Fruit fly (Drosophila melanogaster) whole organism, embryonic: ENCODE results near the gene Gr93d.

Source experiments
- Atf6 ChIP-seq: fragments of 200-800 bp; sonication (Bioruptor generic); IDR thresholded peaks from 2 replicates; pipeline ENCODE4 v1.3.6; 2022; ENCODE audit warnings: missing biosample characterization, missing genetic modification characterization
- Blimp-1 ChIP-seq: fragments of 200-800 bp; sonication (Bioruptor generic); optimal IDR thresholded peaks from 3 replicates; lab custom pipeline; 2018; ENCODE audit warnings: missing biosample characterization, missing genetic modification characterization, mild to moderate bottlenecking, moderate library complexity, missing genetic modification reagents
- CG10959 ChIP-seq: fragments of 200-800 bp; sonication (Bioruptor generic); IDR thresholded peaks from 2 replicates; pipeline ENCODE4 v1.3.6; 2022; ENCODE audit warnings: missing biosample characterization, missing genetic modification characterization
- CG11504 ChIP-seq: fragments of 200-800 bp; sonication (Bioruptor generic); optimal IDR thresholded peaks from 3 replicates; lab custom pipeline; 2019; ENCODE audit warnings: missing biosample characterization, mild to moderate bottlenecking, missing genetic modification characterization, moderate library complexity
- CG11695 ChIP-seq: fragments of 200-800 bp; sonication (Bioruptor generic); IDR thresholded peaks from 3 replicates; pipeline ENCODE4 v1.3.6; 2022; ENCODE audit warnings: missing biosample characterization, missing genetic modification characterization
- CG12104 ChIP-seq: fragments of 200-800 bp; sonication (Bioruptor generic); optimal IDR thresholded peaks from 3 replicates; lab custom pipeline; 2016; ENCODE audit warnings: missing biosample characterization, missing genetic modification characterization
- CG12155 ChIP-seq: fragments of 200-800 bp; sonication (Bioruptor generic); optimal IDR thresholded peaks from 3 replicates; lab custom pipeline; 2016; ENCODE audit warnings: missing biosample characterization, missing genetic modification characterization
- CG13624 ChIP-seq: fragments of 200-800 bp; sonication (Bioruptor generic); optimal IDR thresholded peaks from 2 replicates; lab custom pipeline; 2016; ENCODE audit warnings: missing biosample characterization, missing genetic modification characterization
- CG13775 ChIP-seq: fragments of 200-800 bp; sonication (Bioruptor generic); optimal IDR thresholded peaks from 3 replicates; lab custom pipeline; 2017; ENCODE audit warnings: missing biosample characterization, mild to moderate bottlenecking, missing genetic modification characterization
- CG15479 ChIP-seq: fragments of 200-800 bp; sonication (Bioruptor generic); optimal IDR thresholded peaks from 3 replicates; lab custom pipeline; 2019; ENCODE audit warnings: missing biosample characterization, mild to moderate bottlenecking, missing genetic modification characterization, moderate library complexity
- CG17568 ChIP-seq: fragments of 200-800 bp; sonication (Bioruptor generic); optimal IDR thresholded peaks from 2 replicates; lab custom pipeline; 2018; ENCODE audit warnings: missing biosample characterization, mild to moderate bottlenecking, missing genetic modification characterization, moderate library complexity
- CG18476 ChIP-seq: fragments of 200-800 bp; sonication (Bioruptor generic); optimal IDR thresholded peaks from 2 replicates; lab custom pipeline; 2016; ENCODE audit warnings: missing biosample characterization, mild to moderate bottlenecking, missing genetic modification characterization
- CG2120 ChIP-seq: fragments of 200-800 bp; sonication (Bioruptor generic); optimal IDR thresholded peaks from 3 replicates; lab custom pipeline; 2016; ENCODE audit warnings: missing biosample characterization, missing genetic modification characterization
- CG3281 ChIP-seq: fragments of 200-800 bp; sonication (Bioruptor generic); optimal IDR thresholded peaks from 3 replicates; lab custom pipeline; 2017; ENCODE audit warnings: missing biosample characterization, mild to moderate bottlenecking, missing genetic modification characterization
- CG3838 ChIP-seq: fragments of 200-800 bp; sonication (Bioruptor generic); optimal IDR thresholded peaks from 3 replicates; lab custom pipeline; 2016; ENCODE audit warnings: missing biosample characterization, missing genetic modification characterization
- CG4360 ChIP-seq: fragments of 200-800 bp; sonication (Bioruptor generic); IDR thresholded peaks from 2 replicates; pipeline ENCODE4 v1.3.6; 2022; ENCODE audit warnings: missing biosample characterization, missing genetic modification characterization
- CG6175 ChIP-seq: fragments of 200-800 bp; sonication (Bioruptor generic); IDR thresholded peaks from 3 replicates; pipeline ENCODE4 v1.3.6; 2022; ENCODE audit warnings: missing biosample characterization, missing genetic modification characterization
- CG7839 ChIP-seq: fragments of 200-800 bp; sonication (Bioruptor generic); optimal IDR thresholded peaks from 3 replicates; lab custom pipeline; 2018; ENCODE audit warnings: missing biosample characterization, mild to moderate bottlenecking, missing genetic modification characterization, moderate library complexity
- CG8765 ChIP-seq: fragments of 200-800 bp; sonication (Bioruptor generic); IDR thresholded peaks from 2 replicates; pipeline ENCODE4 v1.3.6; 2022; ENCODE audit warnings: missing biosample characterization, missing genetic modification characterization
- CG9817 ChIP-seq: fragments of 200-800 bp; sonication (Bioruptor generic); optimal IDR thresholded peaks from 2 replicates; lab custom pipeline; 2018; ENCODE audit warnings: missing biosample characterization, mild to moderate bottlenecking, missing genetic modification characterization, moderate library complexity
- CoRest ChIP-seq: fragments of 200-800 bp; sonication (Bioruptor generic); optimal IDR thresholded peaks from 3 replicates; lab custom pipeline; 2018; ENCODE audit warnings: missing biosample characterization, mild to moderate bottlenecking, missing genetic modification characterization, moderate library complexity
- Dip3 ChIP-seq: fragments of 200-800 bp; sonication (Bioruptor generic); optimal IDR thresholded peaks from 3 replicates; lab custom pipeline; 2016; ENCODE audit warnings: missing biosample characterization, missing genetic modification characterization
- E2f2 ChIP-seq: fragments of 200-800 bp; sonication (Bioruptor generic); IDR thresholded peaks from 2 replicates; pipeline ENCODE4 v1.3.6; 2022; ENCODE audit warnings: missing biosample characterization, missing genetic modification characterization
- ERR ChIP-seq: fragments of 200-800 bp; sonication (Bioruptor generic); optimal IDR thresholded peaks from 2 replicates; lab custom pipeline; 2016; ENCODE audit warnings: missing biosample characterization, missing genetic modification characterization
- Eip74EF ChIP-seq, 2 experiments: fragments of 200-800 bp in 1 of 2; fragments of >200 bp in 1 of 2; sonication (Bioruptor generic) in 1 of 2; optimal IDR thresholded peaks; 2 replicates each; lab custom pipeline; 2017 to 2019; ENCODE audit warnings: missing biosample characterization in 2 of 2, missing genetic modification characterization in 2 of 2, mild to moderate bottlenecking in 1 of 2, moderate library complexity in 1 of 2
- Fer2 ChIP-seq: fragments of 200-800 bp; sonication (Bioruptor generic); optimal IDR thresholded peaks from 2 replicates; lab custom pipeline; 2018; ENCODE audit warnings: missing biosample characterization, mild to moderate bottlenecking, missing genetic modification characterization, moderate library complexity
- Hmr ChIP-seq: fragments of 200-800 bp; sonication (Bioruptor generic); optimal IDR thresholded peaks from 3 replicates; lab custom pipeline; 2017; ENCODE audit warnings: mild to moderate bottlenecking, missing biosample characterization, missing genetic modification reagents, missing genetic modification characterization
- Hr78 ChIP-seq, 2 experiments: fragments of 200-800 bp in 1 of 2; fragments of >200 bp in 1 of 2; sonication (Bioruptor generic) in 1 of 2; optimal IDR thresholded peaks; 2 replicates each; lab custom pipeline; 2017 to 2019; ENCODE audit warnings: missing biosample characterization in 2 of 2, missing genetic modification characterization in 2 of 2, mild to moderate bottlenecking in 1 of 2, moderate library complexity in 1 of 2
- Lpt ChIP-seq: fragments of >200 bp; optimal IDR thresholded peaks from 2 replicates; lab custom pipeline; 2018; ENCODE audit warnings: missing biosample characterization, missing genetic modification characterization
- Myb ChIP-seq: fragments of 200-800 bp; sonication (Bioruptor generic); optimal IDR thresholded peaks from 2 replicates; lab custom pipeline; 2016; ENCODE audit warnings: missing biosample characterization, missing genetic modification characterization
- NC2α ChIP-seq: fragments of 200-800 bp; sonication (Bioruptor generic); optimal IDR thresholded peaks from 2 replicates; lab custom pipeline; 2016; ENCODE audit warnings: missing biosample characterization, missing genetic modification characterization
- Nf-YB ChIP-seq: fragments of 200-800 bp; sonication (Bioruptor generic); optimal IDR thresholded peaks from 3 replicates; lab custom pipeline; 2019; ENCODE audit warnings: missing biosample characterization, mild to moderate bottlenecking, missing genetic modification characterization, moderate library complexity
- NfI ChIP-seq: fragments of 200-800 bp; sonication (Bioruptor generic); optimal IDR thresholded peaks from 3 replicates; lab custom pipeline; 2018; ENCODE audit warnings: missing biosample characterization, mild to moderate bottlenecking, missing genetic modification characterization, moderate library complexity
- PHDP ChIP-seq: fragments of 200-800 bp; sonication (Bioruptor generic); optimal IDR thresholded peaks from 3 replicates; lab custom pipeline; 2018; ENCODE audit warnings: missing biosample characterization, mild to moderate bottlenecking, missing genetic modification characterization, moderate library complexity
- Side ChIP-seq: fragments of 200-800 bp; sonication (Bioruptor generic); optimal IDR thresholded peaks from 2 replicates; lab custom pipeline; 2016; ENCODE audit warnings: missing biosample characterization, missing genetic modification characterization
- Spps ChIP-seq: fragments of 200-800 bp; sonication (Bioruptor generic); optimal IDR thresholded peaks from 2 replicates; lab custom pipeline; 2018; ENCODE audit warnings: missing biosample characterization, mild to moderate bottlenecking, missing genetic modification characterization
- dysf ChIP-seq: fragments of 200-800 bp; sonication (Bioruptor generic); IDR thresholded peaks from 3 replicates; pipeline ENCODE4 v1.3.6; 2022; ENCODE audit warnings: missing biosample characterization, missing genetic modification characterization
- fd102C ChIP-seq: fragments of 200-800 bp; sonication (Bioruptor generic); optimal IDR thresholded peaks from 2 replicates; lab custom pipeline; 2018; ENCODE audit warnings: missing biosample characterization, mild to moderate bottlenecking, missing genetic modification characterization, moderate library complexity
- fd96Cb ChIP-seq: fragments of 200-800 bp; sonication (Bioruptor generic); optimal IDR thresholded peaks from 2 replicates; lab custom pipeline; 2018; ENCODE audit warnings: missing biosample characterization, mild to moderate bottlenecking, missing genetic modification characterization, moderate library complexity
- gcm2 ChIP-seq: fragments of 200-800 bp; sonication (Bioruptor generic); optimal IDR thresholded peaks from 2 replicates; lab custom pipeline; 2016; ENCODE audit warnings: missing biosample characterization, missing genetic modification characterization
- grau ChIP-seq: fragments of 200-800 bp; optimal IDR thresholded peaks from 3 replicates; lab custom pipeline; 2019; ENCODE audit warnings: missing biosample characterization, mild to moderate bottlenecking, missing genetic modification characterization, moderate library complexity
- inv ChIP-seq: fragments of 200-800 bp; sonication (Bioruptor generic); IDR thresholded peaks from 2 replicates; pipeline ENCODE4 v1.3.6; 2022; ENCODE audit warnings: missing biosample characterization, missing genetic modification characterization; ENCODE audit not compliant: partially characterized antibody
- lab ChIP-seq: fragments of 200-800 bp; sonication (Bioruptor generic); optimal IDR thresholded peaks from 3 replicates; lab custom pipeline; 2017; ENCODE audit warnings: missing biosample characterization, missing genetic modification characterization, mild to moderate bottlenecking, moderate library complexity, missing genetic modification reagents
- mam ChIP-seq: fragments of 200-800 bp; sonication (Bioruptor generic); optimal IDR thresholded peaks from 3 replicates; lab custom pipeline; 2016; ENCODE audit warnings: missing biosample characterization, missing genetic modification characterization
- rib ChIP-seq: fragments of 200-800 bp; sonication (Bioruptor generic); IDR thresholded peaks from 2 replicates; pipeline ENCODE4 v1.3.6; 2022; ENCODE audit warnings: missing biosample characterization, missing genetic modification characterization
- row ChIP-seq: fragments of 200-800 bp; sonication (Bioruptor generic); IDR thresholded peaks from 3 replicates; pipeline ENCODE4 v1.3.6; 2022; ENCODE audit warnings: missing biosample characterization, missing genetic modification characterization
- sug ChIP-seq: fragments of 200-800 bp; optimal IDR thresholded peaks from 2 replicates; lab custom pipeline; 2019; ENCODE audit warnings: missing biosample characterization, mild to moderate bottlenecking, missing genetic modification characterization, moderate library complexity
- tup ChIP-seq: fragments of 200-800 bp; sonication (Bioruptor generic); optimal IDR thresholded peaks from 2 replicates; lab custom pipeline; 2016; ENCODE audit warnings: missing biosample characterization, mild to moderate bottlenecking, missing genetic modification characterization, moderate library complexity
- vfl ChIP-seq: fragments of 200-800 bp; sonication (Bioruptor generic); optimal IDR thresholded peaks from 2 replicates; lab custom pipeline; 2016; ENCODE audit warnings: missing biosample characterization, missing genetic modification characterization

Gr93d gene

DNA sequence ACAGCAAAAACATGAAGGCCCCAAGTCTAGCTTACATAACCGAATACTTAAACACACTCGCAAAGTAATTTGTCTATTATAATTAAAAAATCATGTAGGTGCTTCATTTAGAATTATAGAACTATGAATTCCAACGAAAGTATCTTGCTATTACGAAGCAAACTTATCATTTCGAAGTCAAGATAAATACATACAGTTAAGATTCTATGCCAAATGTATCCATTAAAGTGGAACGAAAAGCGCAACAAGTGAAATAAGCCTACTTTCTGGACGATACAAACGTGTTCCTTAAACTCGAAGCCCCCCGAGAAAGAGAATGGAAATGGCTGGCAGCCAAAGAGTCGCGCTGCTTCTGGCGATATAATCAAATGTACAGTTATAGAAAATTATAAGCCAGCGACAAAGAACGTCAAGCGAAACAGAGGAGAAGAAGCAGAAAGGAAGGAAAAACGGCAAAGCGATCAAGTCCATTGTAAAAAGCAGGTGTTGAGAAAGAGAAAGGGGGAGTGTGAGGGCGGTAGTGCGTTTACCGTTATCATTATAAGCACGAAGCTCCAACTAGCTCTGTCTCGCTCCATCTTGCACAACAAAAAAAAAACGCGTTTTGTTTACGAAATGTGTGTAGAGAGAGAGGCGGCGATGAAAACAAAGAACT, 6.2 kb upstream of the Gr93d start (continued):
- TF ChIP-seq CG9817 (tag; lab: Kevin White, UChicago), result peak; percentile 50
- peak; percentile 59; the same call in 1 of the 2 replicates for TF ChIP-seq Atf6 (GFP tag; lab: Robert Waterston, UW)
- TF ChIP-seq tup (GFP tag; lab: Kevin White, UChicago), result no peak
- peak; percentile 34; the same call in 1 of the 2 replicates for TF ChIP-seq CG8765 (GFP tag; lab: Robert Waterston, UW)
- TF ChIP-seq dysf (GFP tag; lab: Robert Waterston, UW), result peak; percentile 44; the same call in 2 of the 3 replicates
- TF ChIP-seq CG2120 (GFP tag; lab: Kevin White, UChicago), result peak; percentile 69
- TF ChIP-seq NfI (GFP tag; lab: Kevin White, UChicago), result peak; percentile 19
- TF ChIP-seq CG4360 (GFP tag; lab: Robert Waterston, UW), result 0 out of 2 replicates have a peak, but pooled peaks have one; percentile 17
- TF ChIP-seq sug (tag; lab: Kevin White, UChicago), result peak; percentile 12
- peak; percentile 11 for TF ChIP-seq CG17568
- TF ChIP-seq CG11504 (tag; lab: Kevin White, UChicago), result peak; percentile 57
- TF ChIP-seq lab (GFP tag; lab: Kevin White, UChicago), result peak; percentile 52
- TF ChIP-seq CG3838 (GFP tag; lab: Kevin White, UChicago), result peak; percentile 17
- TF ChIP-seq grau (tag; lab: Kevin White, UChicago), result peak; percentile 39
- TF ChIP-seq Eip74EF (GFP tag; optimal IDR thresholded peaks at IDR 0.05; lab: Kevin White, UChicago), result peak in 1 of 2 experiments; percentile 9
- TF ChIP-seq Hr78 (GFP tag; optimal IDR thresholded peaks at IDR 0.05; lab: Kevin White, UChicago), result no peak
- TF ChIP-seq Side (GFP tag; lab: Kevin White, UChicago), result no peak
- no peak for TF ChIP-seq Fer2 (tag; lab: Kevin White, UChicago)
- peak; percentile 16 for TF ChIP-seq CG12104 (GFP tag; lab: Kevin White, UChicago)
- TF ChIP-seq CG13624 (GFP tag; lab: Kevin White, UChicago), result peak; percentile 6
- peak; percentile 47 for TF ChIP-seq row (GFP tag; lab: Robert Waterston, UW)
- TF ChIP-seq Myb (GFP tag; lab: Kevin White, UChicago), result peak; percentile 9
- TF ChIP-seq Nf-YB, result no peak
- no peak for TF ChIP-seq CG10959
- TF ChIP-seq CG13775 (GFP tag; lab: Kevin White, UChicago), result peak; percentile 15
- TF ChIP-seq ERR (GFP tag; lab: Kevin White, UChicago), result no peak
- TF ChIP-seq E2f2 (GFP tag; lab: Robert Waterston, UW), result no peak
- no peak for TF ChIP-seq fd96Cb (tag; lab: Kevin White, UChicago)
- TF ChIP-seq CG15479, result no peak
- TF ChIP-seq Lpt (GFP tag; lab: Kevin White, UChicago), result no peak
- TF ChIP-seq Blimp-1 (GFP tag; lab: Kevin White, UChicago), result peak; percentile 14
- no peak for TF ChIP-seq gcm2 (GFP tag; lab: Kevin White, UChicago)
- TF ChIP-seq Dip3 (GFP tag; lab: Kevin White, UChicago), result peak; percentile 18
- no peak for TF ChIP-seq vfl (GFP tag; lab: Kevin White, UChicago)
- no peak for TF ChIP-seq inv (GFP tag; lab: Robert Waterston, UW)
- TF ChIP-seq CG7839 (tag; lab: Kevin White, UChicago), result peak; percentile 45
- no peak for TF ChIP-seq rib (GFP tag; lab: Robert Waterston, UW)
- TF ChIP-seq Hmr (GFP tag; lab: Kevin White, UChicago), result peak; percentile 51
- TF ChIP-seq mam (GFP tag; lab: Kevin White, UChicago), result peak; percentile 37
- TF ChIP-seq Spps (tag; lab: Kevin White, UChicago), result no peak
- peak; percentile 42 for TF ChIP-seq PHDP (tag; lab: Kevin White, UChicago)
- TF ChIP-seq fd102C (GFP tag; lab: Kevin White, UChicago), result no peak
- TF ChIP-seq NC2α (GFP tag; lab: Kevin White, UChicago), result no peak
- TF ChIP-seq CG3281 (GFP tag; lab: Kevin White, UChicago), result peak; percentile 37
- peak; percentile 6 for TF ChIP-seq CG18476 (GFP tag; lab: Kevin White, UChicago)
- no peak for TF ChIP-seq CG6175 (GFP tag; lab: Robert Waterston, UW)
- TF ChIP-seq CG11695 (GFP tag; lab: Robert Waterston, UW), result peak; percentile 56; the same call in 1 of the 3 replicates
- peak; percentile 10 for TF ChIP-seq CG12155 (GFP tag; lab: Kevin White, UChicago)
- TF ChIP-seq CoRest (tag; lab: Kevin White, UChicago), result peak; percentile 14
